Worm (Caenorhabditis elegans) whole organism, early embryonic: ENCODE results near the gene ire-1.

Experiments
- flt-1 ChIP-seq: fragments of 200-800 bp; sonication (Bioruptor generic); IDR thresholded peaks from 2 replicates; pipeline ENCODE4 v1.3.6; 2022; ENCODE audit warnings: missing genetic modification characterization, missing compliant biosample characterization
- sea-1 ChIP-seq: fragments of 200-800 bp; sonication (Bioruptor generic); conservative IDR thresholded peaks from 2 replicates; pipeline ENCODE4 v1.3.6; 2022; ENCODE audit warnings: missing genetic modification characterization, missing compliant biosample characterization

ce11 chrII:8125439-8125838 is 729 bp upstream of the ire-1 start:
- TF ChIP-seq flt-1 (no peak), sea-1 (GFP tag; lab: Robert Waterston, UW) (no peak)
